Worm (Caenorhabditis elegans) whole organism, L3 larva: Measurements from ENCODE around the gene srbc-14.
A peak's percentile ranks its signal among the peaks of the same experiment; 100 is the strongest.

Experiments
- R02D3.7 ChIP-seq: fragments of 150-350 bp; optimal IDR thresholded peaks from 2 replicates; lab custom pipeline; 2014; ENCODE audit warnings: missing biosample characterization, missing genetic modification characterization
- ZK546.5 ChIP-seq: sonication (generic microtip); optimal IDR thresholded peaks from 2 replicates; lab custom pipeline; 2017; ENCODE audit warnings: missing biosample characterization, missing genetic modification characterization
- ceh-16 ChIP-seq: sonication (generic microtip); optimal IDR thresholded peaks from 2 replicates; lab custom pipeline; 2017; ENCODE audit warnings: missing biosample characterization, missing genetic modification characterization
- ceh-28 ChIP-seq: fragments of 150-350 bp; optimal IDR thresholded peaks from 2 replicates; lab custom pipeline; 2014; ENCODE audit warnings: missing biosample characterization, missing genetic modification reagents, missing genetic modification characterization
- ceh-82 ChIP-seq: fragments of 150-350 bp; optimal IDR thresholded peaks from 2 replicates; lab custom pipeline; 2014; ENCODE audit warnings: missing biosample characterization, missing genetic modification characterization
- elt-2 ChIP-seq: sonication (generic microtip); optimal IDR thresholded peaks from 2 replicates; lab custom pipeline; 2016; ENCODE audit warnings: missing genetic modification reagents, mild to moderate bottlenecking, missing genetic modification characterization, missing compliant biosample characterization
- elt-3 ChIP-seq, 3 experiments: fragments of 150-350 bp in 1 of 3; sonication (generic microtip) in 2 of 3; optimal IDR thresholded peaks; 2 replicates in 2 of 3; 4 replicates in 1 of 3; lab custom pipeline; 2014 to 2017; ENCODE audit warnings: missing biosample characterization in 3 of 3, missing genetic modification characterization in 3 of 3
- fkh-2 ChIP-seq: fragments of 150-350 bp; optimal IDR thresholded peaks from 2 replicates; lab custom pipeline; 2014; ENCODE audit warnings: missing biosample characterization, missing genetic modification reagents, missing genetic modification characterization
- fos-1 ChIP-seq: fragments of 150-350 bp; optimal IDR thresholded peaks from 2 replicates; lab custom pipeline; 2014; ENCODE audit warnings: missing biosample characterization, missing genetic modification characterization
- hmg-11 ChIP-seq: sonication (generic microtip); optimal IDR thresholded peaks from 2 replicates; lab custom pipeline; 2016; ENCODE audit warnings: missing genetic modification characterization, missing compliant biosample characterization
- jun-1 ChIP-seq: fragments of 150-350 bp; optimal IDR thresholded peaks from 2 replicates; lab custom pipeline; 2014; ENCODE audit warnings: missing biosample characterization, missing genetic modification reagents, missing genetic modification characterization
- lin-15B ChIP-seq: fragments of 150-350 bp; optimal IDR thresholded peaks from 2 replicates; lab custom pipeline; 2014; ENCODE audit warnings: missing biosample characterization, missing genetic modification characterization
- lin-39 ChIP-seq: fragments of 150-350 bp; optimal IDR thresholded peaks from 2 replicates; lab custom pipeline; 2018; ENCODE audit warnings: missing biosample characterization, missing genetic modification reagents, missing genetic modification characterization
- mdl-1 ChIP-seq: fragments of 150-350 bp; optimal IDR thresholded peaks from 2 replicates; lab custom pipeline; 2014; ENCODE audit warnings: missing biosample characterization, missing genetic modification characterization
- mml-1 ChIP-seq: fragments of 150-350 bp; sonication (generic microtip); optimal IDR thresholded peaks from 3 replicates; lab custom pipeline; 2014; ENCODE audit warnings: missing biosample characterization, missing genetic modification characterization
- nfya-1 ChIP-seq: sonication (generic microtip); optimal IDR thresholded peaks from 2 replicates; lab custom pipeline; 2017; ENCODE audit warnings: missing genetic modification characterization, mild to moderate bottlenecking, missing compliant biosample characterization, antibody characterized with exemption, moderate library complexity; ENCODE audit not compliant: insufficient read depth
- nhr-11 ChIP-seq: fragments of 150-350 bp; optimal IDR thresholded peaks from 2 replicates; lab custom pipeline; 2014; ENCODE audit warnings: missing biosample characterization, missing genetic modification characterization
- nhr-12 ChIP-seq: fragments of 150-350 bp; optimal IDR thresholded peaks from 2 replicates; lab custom pipeline; 2014; ENCODE audit warnings: missing biosample characterization, missing genetic modification characterization
- nhr-237 ChIP-seq: fragments of 150-350 bp; optimal IDR thresholded peaks from 2 replicates; lab custom pipeline; 2014; ENCODE audit warnings: missing biosample characterization, missing genetic modification characterization
- nhr-25 ChIP-seq: sonication (generic microtip); optimal IDR thresholded peaks from 2 replicates; lab custom pipeline; 2017; ENCODE audit warnings: missing biosample characterization, missing genetic modification characterization
- nhr-67 ChIP-seq: fragments of 150-350 bp; optimal IDR thresholded peaks from 2 replicates; lab custom pipeline; 2014; ENCODE audit warnings: missing biosample characterization, missing genetic modification characterization
- nhr-76 ChIP-seq: fragments of 150-350 bp; sonication (generic microtip); optimal IDR thresholded peaks from 5 replicates; lab custom pipeline; 2014; ENCODE audit warnings: missing biosample characterization, missing genetic modification characterization
- nhr-77 ChIP-seq: fragments of 150-350 bp; optimal IDR thresholded peaks from 2 replicates; lab custom pipeline; 2014; ENCODE audit warnings: missing biosample characterization, missing genetic modification characterization
- pha-4 ChIP-seq: fragments of 150-350 bp; optimal IDR thresholded peaks from 2 replicates; lab custom pipeline; 2014; ENCODE audit warnings: missing biosample characterization, missing genetic modification reagents, missing genetic modification characterization
- pqm-1 ChIP-seq: fragments of 150-350 bp; optimal IDR thresholded peaks from 2 replicates; lab custom pipeline; 2017; ENCODE audit warnings: missing biosample characterization, missing genetic modification characterization, inconsistent platforms
- sea-2 ChIP-seq: fragments of 150-350 bp; sonication (generic microtip); optimal IDR thresholded peaks from 4 replicates; lab custom pipeline; 2014; ENCODE audit warnings: missing biosample characterization, missing genetic modification reagents, missing genetic modification characterization
- skn-1 ChIP-seq: fragments of 150-350 bp; optimal IDR thresholded peaks from 2 replicates; lab custom pipeline; 2014; ENCODE audit warnings: missing biosample characterization, missing genetic modification characterization
- snpc-4 ChIP-seq: fragments of 150-350 bp; optimal IDR thresholded peaks from 2 replicates; lab custom pipeline; 2014; ENCODE audit warnings: missing biosample characterization, missing genetic modification characterization
- tbx-2 ChIP-seq: sonication (generic microtip); optimal IDR thresholded peaks from 2 replicates; lab custom pipeline; 2016; ENCODE audit warnings: mild to moderate bottlenecking, missing genetic modification characterization, missing compliant biosample characterization
- unc-62 ChIP-seq: fragments of 150-350 bp; sonication (generic microtip); optimal IDR thresholded peaks from 4 replicates; lab custom pipeline; 2014; ENCODE audit warnings: missing biosample characterization, missing genetic modification reagents, missing genetic modification characterization
- zag-1 ChIP-seq: fragments of 150-350 bp; optimal IDR thresholded peaks from 2 replicates; lab custom pipeline; 2014; ENCODE audit warnings: missing biosample characterization, missing genetic modification characterization
- ztf-4 ChIP-seq: fragments of 150-350 bp; optimal IDR thresholded peaks from 2 replicates; lab custom pipeline; 2014; ENCODE audit warnings: missing biosample characterization, missing genetic modification characterization

srbc-14 gene

DNA sequence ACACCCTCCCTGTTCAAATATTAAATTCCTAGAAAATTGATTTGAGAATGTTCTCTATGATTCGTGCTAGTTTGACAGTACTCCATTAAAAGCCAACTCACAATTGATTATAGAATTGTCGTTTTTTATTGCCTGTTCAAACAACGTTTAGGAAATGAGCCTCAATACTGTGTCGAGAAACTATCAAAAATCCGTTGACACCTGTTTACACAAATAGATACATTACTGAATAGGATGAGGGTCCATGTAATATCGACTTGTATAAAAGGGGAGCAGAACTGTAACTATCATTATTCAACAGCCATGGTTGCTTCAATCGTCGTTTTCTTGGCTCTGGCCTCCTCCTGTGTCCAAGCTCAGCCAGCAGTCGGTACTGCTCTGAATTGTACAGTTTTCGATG is 29.4 kb upstream of the srbc-14 start, which contains the start of gene ZK218.5:
Gene ZK218.5 (plus strand): TSS at position 301 of the 400 bp plus-strand sequence.
- no peak for TF ChIP-seq ceh-82
- no peak for TF ChIP-seq unc-62
- TF ChIP-seq tbx-2 (tag; lab: Kevin White, UChicago) = no peak
- no peak for TF ChIP-seq pha-4 (tag; lab: Kevin White, UChicago)
- no peak for TF ChIP-seq nhr-76 (tag; lab: Kevin White, UChicago)
- no peak for TF ChIP-seq mml-1 (tag; lab: Kevin White, UChicago)
- TF ChIP-seq lin-15B = no peak
- no peak for TF ChIP-seq lin-39 (tag; lab: Kevin White, UChicago)

DNA sequence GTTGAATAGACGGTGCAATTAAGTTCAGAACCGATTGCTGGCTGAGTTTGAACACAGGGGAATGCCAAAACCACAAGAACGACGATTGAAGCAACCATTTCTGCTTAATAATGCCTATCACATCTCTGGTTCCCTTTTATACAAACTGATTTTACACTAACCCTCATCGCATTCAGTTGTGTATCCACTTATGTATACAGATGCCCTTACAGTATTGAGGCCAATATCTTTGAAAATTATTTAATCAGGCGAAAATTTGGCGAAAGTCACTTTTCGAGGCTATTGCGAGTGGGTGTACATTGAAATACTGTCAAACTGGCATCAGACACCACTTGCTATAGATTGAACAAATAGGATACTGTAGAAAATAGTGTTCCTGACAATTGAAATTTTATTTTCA is 27.2 kb upstream of the srbc-14 start, which contains the start of the genes ZK218.3 and ZK218.4:
Gene ZK218.3 (minus strand): TSS at position 101 of the 400 bp plus-strand sequence.
Gene ZK218.4 (plus strand): TSS at position 186 of the 400 bp plus-strand sequence.
- TF ChIP-seq pha-4 (tag; lab: Kevin White, UChicago) = no peak
- TF ChIP-seq nhr-67 (tag; lab: Kevin White, UChicago) = no peak
- TF ChIP-seq nhr-77 = no peak
- TF ChIP-seq hmg-11 (tag; lab: Kevin White, UChicago) = no peak
- no peak for TF ChIP-seq ZK546.5 (tag; lab: Kevin White, UChicago)
- no peak for TF ChIP-seq ceh-82
- TF ChIP-seq ceh-28 (tag; lab: Kevin White, UChicago) = no peak
- TF ChIP-seq unc-62 = no peak

DNA sequence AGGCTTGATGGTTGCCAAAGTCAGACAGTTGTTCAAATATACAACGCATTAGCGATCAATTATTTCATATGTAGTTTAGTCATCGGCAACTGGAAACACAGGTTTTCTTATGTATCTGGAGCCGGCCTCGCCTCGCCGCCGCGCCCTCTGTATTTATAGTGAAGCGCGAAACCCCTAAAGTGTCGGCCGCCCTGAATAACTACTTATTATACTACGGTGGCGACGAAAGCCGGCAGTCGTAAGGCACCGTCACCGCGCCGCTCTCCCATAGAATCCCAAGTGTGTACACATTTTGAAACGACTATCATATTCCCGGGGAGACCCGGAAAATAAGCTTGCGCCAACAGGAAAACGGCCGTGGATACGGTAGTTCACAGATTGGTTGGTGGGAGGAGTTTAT is 23.1 kb upstream of the srbc-14 start:
- TF ChIP-seq hmg-11 (tag; lab: Kevin White, UChicago) = no peak
- no peak for TF ChIP-seq snpc-4 (tag; lab: Kevin White, UChicago)
- no peak for TF ChIP-seq elt-3 (tag; optimal IDR thresholded peaks at IDR 0.05; lab: Kevin White, UChicago)
- TF ChIP-seq jun-1 (tag; lab: Kevin White, UChicago) = no peak
- no peak for TF ChIP-seq nfya-1 (tag; lab: Kevin White, UChicago)
- TF ChIP-seq mml-1 (tag; lab: Kevin White, UChicago) = no peak
- no peak for TF ChIP-seq ceh-82
- no peak for TF ChIP-seq fkh-2 (tag; lab: Kevin White, UChicago)
- TF ChIP-seq ceh-16 (tag; lab: Kevin White, UChicago) = no peak
- TF ChIP-seq lin-15B = no peak
- TF ChIP-seq tbx-2 (tag; lab: Kevin White, UChicago) = no peak
- TF ChIP-seq R02D3.7 = no peak
- TF ChIP-seq zag-1 (tag; lab: Kevin White, UChicago) = no peak
- no peak for TF ChIP-seq ztf-4
- TF ChIP-seq elt-2 (tag; lab: Kevin White, UChicago) = no peak
- no peak for TF ChIP-seq skn-1 (tag; lab: Kevin White, UChicago)
- TF ChIP-seq ceh-28 (tag; lab: Kevin White, UChicago) = no peak
- TF ChIP-seq pqm-1 (tag; lab: Kevin White, UChicago) = no peak
- no peak for TF ChIP-seq nhr-11

ce11 chrV:17092262-17092661 is 20.8 kb upstream of the srbc-14 start, which contains the start of gene ZK218.1:
Gene ZK218.1, plus strand, starts transcription at chrV:17092562.
- no peak for TF ChIP-seq sea-2
- TF ChIP-seq mdl-1 (tag; lab: Kevin White, UChicago) = no peak
- TF ChIP-seq ZK546.5 (tag; lab: Kevin White, UChicago) = no peak
- no peak for TF ChIP-seq nhr-237 (tag; lab: Kevin White, UChicago)
- no peak for TF ChIP-seq zag-1 (tag; lab: Kevin White, UChicago)
- TF ChIP-seq nhr-12 (tag; lab: Kevin White, UChicago) = no peak
- TF ChIP-seq tbx-2 (tag; lab: Kevin White, UChicago) = no peak
- TF ChIP-seq skn-1 (tag; lab: Kevin White, UChicago) = no peak
- TF ChIP-seq fos-1 (tag; lab: Kevin White, UChicago) = no peak
- TF ChIP-seq elt-2 (tag; lab: Kevin White, UChicago) = no peak

DNA sequence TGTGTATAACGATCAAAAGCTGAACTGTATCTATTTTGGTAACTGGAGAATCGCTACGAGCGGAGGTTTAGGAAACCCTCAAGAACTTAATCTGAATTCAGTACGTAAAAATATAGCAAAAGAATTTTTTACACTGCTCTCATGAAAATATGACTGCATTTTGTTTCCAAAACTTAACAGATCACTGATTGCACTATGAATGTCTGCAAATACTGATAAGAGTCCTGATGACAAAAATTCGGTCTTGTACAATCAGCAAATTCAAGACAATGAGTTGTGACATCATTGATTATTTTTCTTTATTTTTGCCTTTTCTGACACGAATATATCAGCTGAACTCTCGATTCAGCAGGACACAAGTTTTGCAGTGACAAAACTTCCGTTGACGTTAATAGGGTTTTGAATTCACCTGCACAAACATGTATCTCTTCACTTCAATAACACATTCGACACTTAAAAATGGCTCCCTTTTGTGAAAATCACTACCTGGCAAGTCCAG is 18.5 kb upstream of the srbc-14 start, which contains the start of gene srh-237:
Gene srh-237 (plus strand): TSS at position 449 of the 499 bp plus-strand sequence.
- TF ChIP-seq pqm-1 (tag; lab: Kevin White, UChicago) = peak; percentile 80
- TF ChIP-seq skn-1 (tag; lab: Kevin White, UChicago) = peak; percentile 35
- no peak for TF ChIP-seq nhr-25 (tag; lab: Kevin White, UChicago)
- peak; percentile 79 for TF ChIP-seq elt-2 (tag; lab: Kevin White, UChicago)
- TF ChIP-seq R02D3.7 = no peak
- TF ChIP-seq, all 47 proteins: peak for 3
